Fruit fly (Drosophila melanogaster): ENCODE measurements around the gene spi.

The spi gene

dm6 chr2L:19575626-19576298 lies 1.4 kb downstream of the spi start (continued):
- peak; percentile 94 for TF ChIP-seq jigr1 (GFP tag; IDR thresholded peaks at IDR 0.05)
- TF ChIP-seq grn (GFP tag; optimal IDR thresholded peaks at IDR 0.05) = peak; percentile 78
- peak; percentile 96 for TF ChIP-seq Dad (GFP tag; optimal IDR thresholded peaks at IDR 0.05)
- TF ChIP-seq unpg (GFP tag; optimal IDR thresholded peaks at IDR 0.05) = peak; percentile 96
- peak; percentile 85 for TF ChIP-seq Aef1 (GFP tag; IDR thresholded peaks at IDR 0.05)
- TF ChIP-seq CG10654 (GFP tag; optimal IDR thresholded peaks at IDR 0.05) = peak; percentile 96
- TF ChIP-seq gro (GFP tag; optimal IDR thresholded peaks at IDR 0.05) = peak; percentile 98
- TF ChIP-seq CTCF (GFP tag; optimal IDR thresholded peaks at IDR 0.05) = peak; percentile 67
- TF ChIP-seq CG3726 (GFP tag; IDR thresholded peaks at IDR 0.05) = peak; percentile 93; the same call in 2 of the 3 replicates
- peak; percentile 97 for TF ChIP-seq Gug (GFP tag; IDR thresholded peaks at IDR 0.05)
- TF ChIP-seq Mes4 (GFP tag; optimal IDR thresholded peaks at IDR 0.05) = peak; percentile 93
- peak; percentile 88 for TF ChIP-seq CG18011 (GFP tag; optimal IDR thresholded peaks at IDR 0.05)
- TF ChIP-seq mld (GFP tag; IDR thresholded peaks at IDR 0.05; ENCODE audit: partially characterized antibody) = no peak
- TF ChIP-seq CG6654 (GFP tag; optimal IDR thresholded peaks at IDR 0.05) = peak; percentile 89
- peak; percentile 93 for TF ChIP-seq CG5245 (GFP tag; optimal IDR thresholded peaks at IDR 0.05)
- TF ChIP-seq hth (optimal IDR thresholded peaks at IDR 0.05) = no peak
- TF ChIP-seq CG12744 (GFP tag; optimal IDR thresholded peaks at IDR 0.05) = peak; percentile 96
- peak; percentile 98 for TF ChIP-seq CG7556 (GFP tag; optimal IDR thresholded peaks at IDR 0.05)
- peak; percentile 91 for TF ChIP-seq CG6854 (GFP tag; optimal IDR thresholded peaks at IDR 0.05)
- TF ChIP-seq CG17361 (GFP tag; IDR thresholded peaks at IDR 0.05) = peak; percentile 99
- TF ChIP-seq CG4424 (GFP tag; optimal IDR thresholded peaks at IDR 0.05) = peak; percentile 98
- peak; percentile 85 for TF ChIP-seq ap (GFP tag; IDR thresholded peaks at IDR 0.05)
- peak; percentile 94 for TF ChIP-seq Fer1 (GFP tag; optimal IDR thresholded peaks at IDR 0.05)
- peak; percentile 80 for TF ChIP-seq nerfin-1 (tag; optimal IDR thresholded peaks at IDR 0.05)
- peak; percentile 94 for TF ChIP-seq Dbx (GFP tag; IDR thresholded peaks at IDR 0.05)
- TF ChIP-seq CG13287 (GFP tag; IDR thresholded peaks at IDR 0.05; ENCODE audit: partially characterized antibody) = peak; percentile 13; the same call in 1 of the 2 replicates
- peak; percentile 97 for TF ChIP-seq Sox100B (GFP tag; optimal IDR thresholded peaks at IDR 0.05)
- peak; percentile 97 for TF ChIP-seq org-1 (GFP tag; optimal IDR thresholded peaks at IDR 0.05)
- peak; percentile 97 for TF ChIP-seq shn (GFP tag; optimal IDR thresholded peaks at IDR 0.05)
- TF ChIP-seq Poxn (GFP tag; IDR thresholded peaks at IDR 0.05) = peak; percentile 84
- peak; percentile 96 for TF ChIP-seq CG18764 (GFP tag; optimal IDR thresholded peaks at IDR 0.05)
- peak; percentile 96 for TF ChIP-seq lab (GFP tag; optimal IDR thresholded peaks at IDR 0.05)
- TF ChIP-seq CG6791 (GFP tag; IDR thresholded peaks at IDR 0.05; ENCODE audit: partially characterized antibody) = 0 out of 3 replicates have a peak, but pooled peaks have one; percentile 14
- peak; percentile 58; the same call in 1 of the 3 replicates for TF ChIP-seq CG2199 (GFP tag; IDR thresholded peaks at IDR 0.05)
- peak; percentile 91; the same call in 2 of the 3 replicates for TF ChIP-seq so (GFP tag; IDR thresholded peaks at IDR 0.05)
- no peak for TF ChIP-seq unc-4 (GFP tag; IDR thresholded peaks at IDR 0.05; ENCODE audit: partially characterized antibody)
- TF ChIP-seq sr (GFP tag; IDR thresholded peaks at IDR 0.05) = 0 out of 3 replicates have a peak, but pooled peaks have one; percentile 44
- peak; percentile 95 for TF ChIP-seq CG3847 (GFP tag; IDR thresholded peaks at IDR 0.05)
- TF ChIP-seq MBD-R2 (GFP tag; IDR thresholded peaks at IDR 0.05) = peak; percentile 66
- TF ChIP-seq CG7786 (GFP tag; optimal IDR thresholded peaks at IDR 0.05) = peak; percentile 96
- TF ChIP-seq CG1024 (GFP tag; IDR thresholded peaks at IDR 0.05) = peak; percentile 68
- peak; percentile 75 for TF ChIP-seq CG13894 (tag; optimal IDR thresholded peaks at IDR 0.05)
- TF ChIP-seq grau (tag; optimal IDR thresholded peaks at IDR 0.05) = peak; percentile 96
- TF ChIP-seq YL-1 (GFP tag; optimal IDR thresholded peaks at IDR 0.05) = peak; percentile 24
- TF ChIP-seq CG11247 (GFP tag; IDR thresholded peaks at IDR 0.05) = peak; percentile 84
- TF ChIP-seq Taf1 (GFP tag; IDR thresholded peaks at IDR 0.05) = peak; percentile 87
- TF ChIP-seq mirr (GFP tag; optimal IDR thresholded peaks at IDR 0.05) = peak; percentile 78
- TF ChIP-seq CG9437 (GFP tag; optimal IDR thresholded peaks at IDR 0.05) = peak; percentile 94
- peak; percentile 94 for TF ChIP-seq danr (GFP tag; IDR thresholded peaks at IDR 0.05)
- peak; percentile 97 for TF ChIP-seq tio (GFP tag; optimal IDR thresholded peaks at IDR 0.05)
- TF ChIP-seq ara (GFP tag; IDR thresholded peaks at IDR 0.05) = peak; percentile 85
